Worm (Caenorhabditis elegans) whole organism, L4/young adult: ENCODE data around the gene acdh-8.
"Not testable (repeated sequence)": the region's sequence is repeated elsewhere in the genome, so short reads cannot be mapped to it uniquely, and the experiment has no call there.

ENCODE experiments used
- W03F9.2 ChIP-seq: fragments of 150-350 bp; optimal IDR thresholded peaks from 2 replicates; lab custom pipeline; 2014; ENCODE audit warnings: missing biosample characterization, missing genetic modification characterization
- dao-5 ChIP-seq: sonication (generic microtip); optimal IDR thresholded peaks from 2 replicates; lab custom pipeline; 2016; ENCODE audit warnings: missing genotype, missing genetic modification characterization, moderate library complexity, missing compliant biosample characterization
- him-1 ChIP-seq: sonication (generic microtip); optimal IDR thresholded peaks from 2 replicates; lab custom pipeline; 2016; ENCODE audit warnings: missing genotype, missing genetic modification reagents, missing genetic modification characterization, missing compliant biosample characterization

The acdh-8 gene

ce11 chrII:5810230-5810629 is 15.9 kb downstream of the acdh-8 start, which contains the start of the genes msp-64 and ZK1248.5:
msp-64 (minus strand) TSS chrII:5810330.
ZK1248.5 (plus strand) TSS chrII:5810514.
- no peak for TF ChIP-seq W03F9.2 (tag; lab: Kevin White, UChicago)
- TF ChIP-seq him-1 (tag; lab: Kevin White, UChicago) = no peak
- TF ChIP-seq dao-5 (tag; lab: Kevin White, UChicago) = no peak

- TF ChIP-seq dao-5, W03F9.2, him-1 (tag; lab: Kevin White, UChicago): not testable (repeated sequence)
Observed at ce11 chrII:5815382-5815781, 21.1 kb downstream of the acdh-8 start, which contains the start of gene wago-5. wago-5 (minus strand) TSS chrII:5815482.

ce11 chrII:5816346-5816745 is 22.1 kb downstream of the acdh-8 start, which contains the start of gene ZK1248.20:
ZK1248.20 (plus strand) TSS chrII:5816646.
- no peak for TF ChIP-seq W03F9.2 (tag; lab: Kevin White, UChicago)
- TF ChIP-seq him-1 (tag; lab: Kevin White, UChicago) = no peak
- no peak for TF ChIP-seq dao-5 (tag; lab: Kevin White, UChicago)

- TF ChIP-seq dao-5 (tag; lab: Kevin White, UChicago) (no peak), him-1 (tag; lab: Kevin White, UChicago) (no peak), W03F9.2 (tag; lab: Kevin White, UChicago) (no peak)
Observed at ce11 chrII:5818298-5818697, 24.0 kb downstream of the acdh-8 start, which contains the start of gene ZK1248.4. ZK1248.4 (plus strand) TSS chrII:5818598.

- TF ChIP-seq dao-5 (tag; lab: Kevin White, UChicago) (no peak), W03F9.2 (tag; lab: Kevin White, UChicago) (peak; percentile 61)
Observed at ce11 chrII:5819655-5820054, 25.4 kb downstream of the acdh-8 start.

DNA sequence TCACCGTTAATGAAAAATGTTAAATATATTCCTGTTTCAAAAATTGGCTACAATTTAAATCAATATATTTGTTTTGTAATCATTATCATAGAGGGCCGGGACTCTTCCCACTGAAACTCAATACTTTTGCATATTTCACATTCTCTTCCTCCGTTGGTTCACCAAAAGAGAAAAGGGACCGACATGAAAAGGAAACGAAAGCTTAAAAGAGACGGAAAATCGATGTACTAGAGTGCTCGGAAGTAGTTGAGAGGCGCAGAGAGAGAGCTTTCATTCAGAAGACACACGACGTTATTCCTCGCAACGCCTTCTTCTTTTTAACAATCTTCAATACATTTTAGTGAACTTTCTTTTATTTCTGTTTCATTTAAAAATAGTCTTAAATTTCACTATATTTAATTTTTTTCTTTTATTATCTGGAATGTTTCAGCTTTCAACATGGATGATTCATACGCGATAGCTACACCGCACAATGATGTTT is 26.0 kb downstream of the acdh-8 start, which contains the start of gene ehs-1:
TSS of gene ehs-1 (plus strand) at position 431 of the 481 bp plus-strand sequence.
- TF ChIP-seq dao-5 (tag; lab: Kevin White, UChicago) (no peak), W03F9.2 (tag; lab: Kevin White, UChicago) (no peak), him-1 (tag; lab: Kevin White, UChicago) (no peak)

DNA sequence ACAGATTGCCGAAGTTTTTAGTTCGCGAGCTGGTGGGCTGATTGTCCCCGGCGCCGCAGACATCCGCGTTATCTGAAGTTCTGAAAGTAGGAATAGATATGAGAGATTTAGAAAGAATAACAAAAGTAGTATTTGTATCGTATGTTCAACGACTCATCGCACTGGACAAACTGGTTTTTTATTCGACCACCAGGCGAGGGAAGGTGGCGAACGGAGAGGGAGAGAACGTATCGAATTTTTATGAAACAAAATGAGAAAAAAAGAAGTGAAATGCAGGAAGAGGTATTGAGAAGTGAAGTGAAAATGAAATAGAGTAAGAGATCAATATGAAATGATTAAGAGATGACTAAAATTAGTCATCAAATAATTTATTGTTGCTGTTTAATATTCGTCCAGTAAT is 33.1 kb downstream of the acdh-8 start, which contains the start of gene tbc-2:
TSS of gene tbc-2 (minus strand) at position 80 of the 400 bp plus-strand sequence.
- TF ChIP-seq W03F9.2 (tag; lab: Kevin White, UChicago) (no peak), him-1 (tag; lab: Kevin White, UChicago) (no peak), dao-5 (tag; lab: Kevin White, UChicago) (no peak)

- TF ChIP-seq him-1 (tag; lab: Kevin White, UChicago) (no peak), dao-5 (tag; lab: Kevin White, UChicago) (no peak), W03F9.2 (tag; lab: Kevin White, UChicago) (no peak)
Observed at ce11 chrII:5828486-5828885, 34.2 kb downstream of the acdh-8 start, which contains the start of gene ZK1248.11. ZK1248.11 (minus strand) TSS chrII:5828586.

DNA sequence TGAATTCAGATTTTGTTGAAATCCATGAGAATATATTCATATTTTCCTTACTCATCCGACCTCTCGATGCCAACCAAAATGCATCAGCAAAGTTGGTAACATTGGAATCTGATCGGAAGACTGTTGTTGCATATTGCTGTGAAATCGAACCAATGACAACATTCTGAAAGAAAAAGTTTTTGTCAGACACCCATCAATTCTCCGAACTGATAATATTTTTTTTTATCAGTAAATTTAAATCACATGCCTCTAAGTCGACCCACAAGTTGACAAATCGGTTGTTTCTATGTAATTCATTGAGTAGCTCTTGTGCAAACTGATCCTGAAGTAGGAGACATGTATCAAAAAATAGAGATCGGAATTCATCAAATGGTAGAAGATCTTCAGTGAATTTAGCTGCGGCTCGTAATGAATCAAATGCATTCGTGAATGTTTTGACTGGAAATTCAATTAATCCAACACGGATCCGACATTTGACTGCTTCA is 35.7 kb downstream of the acdh-8 start, which contains the start of gene col-74:
TSS of gene col-74 (plus strand) at position 435 of the 485 bp plus-strand sequence.
- TF ChIP-seq W03F9.2 (tag; lab: Kevin White, UChicago) = no peak
- no peak for TF ChIP-seq dao-5 (tag; lab: Kevin White, UChicago)
- no peak for TF ChIP-seq him-1 (tag; lab: Kevin White, UChicago)

- no peak for TF ChIP-seq W03F9.2 (tag; lab: Kevin White, UChicago)
- no peak for TF ChIP-seq him-1 (tag; lab: Kevin White, UChicago)
- no peak for TF ChIP-seq dao-5 (tag; lab: Kevin White, UChicago)
Observed at ce11 chrII:5831373-5831772, 37.1 kb downstream of the acdh-8 start.

DNA sequence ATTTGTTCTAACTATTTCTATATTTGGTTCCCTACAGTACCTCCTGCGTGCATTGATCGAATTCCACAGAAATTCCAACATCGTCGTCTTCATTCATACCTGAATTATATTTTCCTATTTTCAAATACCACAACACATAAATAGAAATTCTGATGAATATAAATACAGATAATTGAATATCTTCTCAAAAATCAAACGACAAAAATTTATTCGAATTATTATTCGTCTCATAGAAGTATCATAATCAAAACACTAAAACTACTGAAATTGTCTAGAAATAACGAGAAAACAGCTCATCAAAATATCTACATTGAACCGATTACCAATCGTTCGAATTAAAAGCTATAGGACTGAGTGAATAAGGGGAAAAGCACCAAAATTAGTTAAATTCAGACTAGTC is 38.8 kb downstream of the acdh-8 start, which contains the start of gene gtap-1:
TSS of gene gtap-1 (minus strand) at position 101 of the 400 bp plus-strand sequence.
- TF ChIP-seq him-1 (tag; lab: Kevin White, UChicago) (no peak), W03F9.2 (tag; lab: Kevin White, UChicago) (no peak), dao-5 (tag; lab: Kevin White, UChicago) (no peak)

ce11 chrII:5835146-5835545 is 40.9 kb downstream of the acdh-8 start:
- no peak for TF ChIP-seq W03F9.2 (tag; lab: Kevin White, UChicago)
- no peak for TF ChIP-seq him-1 (tag; lab: Kevin White, UChicago)
- no peak for TF ChIP-seq dao-5 (tag; lab: Kevin White, UChicago)

- no peak for TF ChIP-seq dao-5 (tag; lab: Kevin White, UChicago)
- TF ChIP-seq W03F9.2 (tag; lab: Kevin White, UChicago) = peak; percentile 34
Observed at ce11 chrII:5836153-5836719, 41.9 kb downstream of the acdh-8 start, which contains the start of gene fzo-1. fzo-1 (minus strand) TSS chrII:5836203.
